Worm (Caenorhabditis elegans) whole organism, L4 larva: ENCODE data around the gene dhs-8.

Experiments used
- F10B5.3 ChIP-seq: sonication (generic microtip); optimal IDR thresholded peaks from 2 replicates; lab custom pipeline; 2016; ENCODE audit warnings: mild to moderate bottlenecking, missing genetic modification characterization, missing compliant biosample characterization
- T26A8.4 ChIP-seq: fragments of 200-800 bp; sonication (Bioruptor generic); IDR thresholded peaks from 2 replicates; pipeline ENCODE4 v1.3.6; 2022; ENCODE audit warnings: missing genetic modification characterization, missing compliant biosample characterization
- ceh-62 ChIP-seq: sonication (generic microtip); optimal IDR thresholded peaks from 2 replicates; lab custom pipeline; 2017; ENCODE audit warnings: missing biosample characterization, missing genetic modification characterization
- ceh-82 ChIP-seq: sonication (generic microtip); optimal IDR thresholded peaks from 2 replicates; lab custom pipeline; 2017; ENCODE audit warnings: missing biosample characterization, missing genetic modification characterization
- daf-16 ChIP-seq, 3 experiments: sonication (generic microtip); optimal IDR thresholded peaks; 2 replicates each; lab custom pipeline; 2016 to 2017; ENCODE audit warnings: missing genetic modification characterization in 3 of 3, missing genetic modification reagents in 3 of 3, mild to moderate bottlenecking in 2 of 3, missing compliant biosample characterization in 2 of 3, missing biosample characterization in 1 of 3, moderate library complexity in 1 of 3
- daf-8 ChIP-seq: fragments of 200-800 bp; sonication (Bioruptor generic); IDR thresholded peaks from 2 replicates; pipeline ENCODE4 v1.3.6; 2022; ENCODE audit warnings: missing genetic modification characterization, missing compliant biosample characterization
- dmd-6 ChIP-seq: fragments of 200-800 bp; sonication (Bioruptor generic); IDR thresholded peaks from 2 replicates; pipeline ENCODE4 v1.3.6; 2022; ENCODE audit warnings: missing genetic modification reagents, missing genetic modification characterization, missing compliant biosample characterization
- dve-1 ChIP-seq: sonication (generic microtip); optimal IDR thresholded peaks from 2 replicates; lab custom pipeline; 2017; ENCODE audit warnings: antibody characterized with exemption, mild to moderate bottlenecking, missing genetic modification characterization, missing compliant biosample characterization; ENCODE audit not compliant: insufficient read depth
- egl-43 ChIP-seq: fragments of 200-800 bp; sonication (Bioruptor generic); IDR thresholded peaks from 2 replicates; pipeline ENCODE4 v1.3.6; 2022; ENCODE audit warnings: missing genetic modification reagents, missing genetic modification characterization, missing compliant biosample characterization
- hmg-1.1 ChIP-seq: fragments of 200-800 bp; sonication (Bioruptor generic); IDR thresholded peaks from 2 replicates; pipeline ENCODE4 v1.3.6; 2022; ENCODE audit warnings: missing genetic modification reagents, missing genetic modification characterization, missing compliant biosample characterization
- lin-13 ChIP-seq: fragments of 150-350 bp; optimal IDR thresholded peaks from 2 replicates; lab custom pipeline; 2014; ENCODE audit warnings: missing biosample characterization, missing genetic modification reagents, missing genetic modification characterization
- lin-15B ChIP-seq: fragments of 150-350 bp; sonication (generic microtip); optimal IDR thresholded peaks from 3 replicates; lab custom pipeline; 2014; ENCODE audit warnings: missing biosample characterization, missing genetic modification characterization
- lsy-2 ChIP-seq, 2 experiments: fragments of 150-350 bp in 1 of 2; sonication (generic microtip) in 1 of 2; optimal IDR thresholded peaks; 2 replicates each; lab custom pipeline; 2014 to 2017; ENCODE audit warnings: missing biosample characterization in 2 of 2, missing genetic modification characterization in 2 of 2
- mep-1 ChIP-seq: fragments of 150-350 bp; sonication (generic microtip); optimal IDR thresholded peaks from 3 replicates; lab custom pipeline; 2014; ENCODE audit warnings: missing biosample characterization, missing genetic modification characterization
- nhr-10 ChIP-seq: fragments of 150-350 bp; optimal IDR thresholded peaks from 2 replicates; lab custom pipeline; 2014; ENCODE audit warnings: missing biosample characterization, missing genetic modification characterization
- nhr-237 ChIP-seq: sonication (generic microtip); optimal IDR thresholded peaks from 2 replicates; lab custom pipeline; 2017; ENCODE audit warnings: missing biosample characterization, missing genetic modification characterization
- nhr-28 ChIP-seq: fragments of 150-350 bp; optimal IDR thresholded peaks from 2 replicates; lab custom pipeline; 2014; ENCODE audit warnings: missing biosample characterization, missing genetic modification characterization
- nhr-41 ChIP-seq: fragments of 200-800 bp; sonication (Bioruptor generic); IDR thresholded peaks from 2 replicates; pipeline ENCODE4 v1.3.6; 2022; ENCODE audit warnings: missing genetic modification reagents, missing genetic modification characterization, missing compliant biosample characterization
- nhr-42 ChIP-seq: fragments of 200-800 bp; sonication (Bioruptor generic); IDR thresholded peaks from 2 replicates; pipeline ENCODE4 v1.3.6; 2022; ENCODE audit warnings: missing genetic modification characterization, missing compliant biosample characterization
- nhr-76 ChIP-seq: fragments of 150-350 bp; optimal IDR thresholded peaks from 2 replicates; lab custom pipeline; 2014; ENCODE audit warnings: missing biosample characterization, missing genetic modification characterization
- php-3 ChIP-seq: fragments of 200-800 bp; sonication (Bioruptor generic); IDR thresholded peaks from 2 replicates; pipeline ENCODE4 v1.3.6; 2022; ENCODE audit warnings: missing genetic modification reagents, missing genetic modification characterization, missing compliant biosample characterization
- pqm-1 ChIP-seq: sonication (generic microtip); optimal IDR thresholded peaks from 2 replicates; lab custom pipeline; 2017; ENCODE audit warnings: missing biosample characterization, missing genetic modification characterization
- set-16 ChIP-seq: fragments of 200-800 bp; sonication (Bioruptor generic); IDR thresholded peaks from 2 replicates; pipeline ENCODE4 v1.3.6; 2022; ENCODE audit warnings: missing genetic modification reagents, missing genetic modification characterization, missing compliant biosample characterization
- snpc-1.2 ChIP-seq: fragments of 200-800 bp; sonication (Bioruptor generic); IDR thresholded peaks from 2 replicates; pipeline ENCODE4 v1.3.6; 2022; ENCODE audit warnings: missing genetic modification reagents, missing genetic modification characterization, missing compliant biosample characterization
- snpc-4 ChIP-seq: fragments of 150-350 bp; optimal IDR thresholded peaks from 2 replicates; lab custom pipeline; 2014; ENCODE audit warnings: missing biosample characterization, missing genetic modification characterization
- unc-130 ChIP-seq: sonication (generic microtip); optimal IDR thresholded peaks from 2 replicates; lab custom pipeline; 2016; ENCODE audit warnings: missing genetic modification reagents, missing genetic modification characterization, missing compliant biosample characterization
- unc-39 ChIP-seq: sonication (generic microtip); optimal IDR thresholded peaks from 2 replicates; lab custom pipeline; 2017; ENCODE audit warnings: missing biosample characterization, missing genetic modification characterization
- unc-62 ChIP-seq, 3 experiments: fragments of 150-350 bp in 1 of 3; sonication (generic microtip); optimal IDR thresholded peaks in 2 of 3; peaks in 1 of 3; 1 replicate in 1 of 3; 2 replicates in 2 of 3; lab custom pipeline; 2014 to 2017; ENCODE audit warnings: missing biosample characterization in 3 of 3, missing genetic modification characterization in 3 of 3, missing genetic modification reagents in 3 of 3, missing genotype in 1 of 3
- zag-1 ChIP-seq: fragments of 150-350 bp; optimal IDR thresholded peaks from 2 replicates; lab custom pipeline; 2014; ENCODE audit warnings: missing biosample characterization, missing genetic modification characterization
- zip-2 ChIP-seq: fragments of 150-350 bp; optimal IDR thresholded peaks from 2 replicates; lab custom pipeline; 2014; ENCODE audit warnings: missing biosample characterization, missing genetic modification characterization
- ztf-7 ChIP-seq: fragments of 150-350 bp; optimal IDR thresholded peaks from 2 replicates; lab custom pipeline; 2014; ENCODE audit warnings: missing biosample characterization, missing genetic modification characterization

Gene dhs-8

ce11 chrII:14501447-14501846 lies 3.6 kb downstream of the dhs-8 start, which contains the start of gene K10H10.5:
TSS of gene K10H10.5 (plus strand) at chrII:14501747.
- TF ChIP-seq zip-2 (tag; lab: Kevin White, UChicago) (no peak), daf-8 (no peak), T26A8.4 (GFP tag; lab: Robert Waterston, UW) (no peak), unc-62 (GFP tag; optimal IDR thresholded peaks at IDR 0.05 in 1 of 2; lab: Kevin White, UChicago) (no peak), unc-62 (tag; optimal IDR thresholded peaks at IDR 0.05; lab: Kevin White, UChicago) (no peak), dmd-6 (GFP tag; lab: Robert Waterston, UW) (no peak), nhr-42 (GFP tag; lab: Robert Waterston, UW) (no peak)

DNA sequence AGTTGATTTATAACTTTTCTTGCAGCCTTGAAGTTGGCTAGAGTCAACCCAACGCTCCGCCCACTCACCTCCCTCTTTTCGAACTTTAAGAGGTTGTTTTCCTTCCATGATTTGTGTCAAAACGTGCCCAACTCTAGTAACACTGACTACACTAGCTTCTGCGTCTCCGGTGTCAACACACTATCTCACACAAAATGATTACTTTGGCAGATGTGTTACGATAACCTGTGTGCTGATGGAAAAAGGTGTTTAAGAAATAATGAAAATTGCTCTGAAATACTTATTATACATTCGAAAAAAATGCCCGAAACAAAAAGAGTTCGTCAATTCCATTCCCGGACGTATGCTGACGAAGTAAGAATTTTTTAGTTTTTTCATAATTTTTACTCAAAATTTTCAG lies 5.2 kb downstream of the dhs-8 start, which contains the start of gene K10H10.6:
Gene K10H10.6 (plus strand): TSS at position 301 of the 400 bp plus-strand sequence.
- TF ChIP-seq php-3 (GFP tag; lab: Robert Waterston, UW) (no peak), ceh-82 (tag; lab: Kevin White, UChicago) (no peak), snpc-4 (tag; lab: Kevin White, UChicago) (no peak), mep-1 (tag; lab: Kevin White, UChicago) (no peak), nhr-28 (no peak), snpc-1.2 (GFP tag; lab: Robert Waterston, UW) (no peak), unc-130 (no peak), ceh-62 (no peak), ztf-7 (tag; lab: Kevin White, UChicago) (no peak), daf-8 (no peak), dmd-6 (GFP tag; lab: Robert Waterston, UW) (no peak), egl-43 (GFP tag; lab: Robert Waterston, UW) (no peak), F10B5.3 (no peak), set-16 (no peak), daf-16 (GFP tag; optimal IDR thresholded peaks at IDR 0.05; lab: Kevin White, UChicago) (no peak), daf-16 (tag; optimal IDR thresholded peaks at IDR 0.05; lab: Kevin White, UChicago) (no peak)

DNA sequence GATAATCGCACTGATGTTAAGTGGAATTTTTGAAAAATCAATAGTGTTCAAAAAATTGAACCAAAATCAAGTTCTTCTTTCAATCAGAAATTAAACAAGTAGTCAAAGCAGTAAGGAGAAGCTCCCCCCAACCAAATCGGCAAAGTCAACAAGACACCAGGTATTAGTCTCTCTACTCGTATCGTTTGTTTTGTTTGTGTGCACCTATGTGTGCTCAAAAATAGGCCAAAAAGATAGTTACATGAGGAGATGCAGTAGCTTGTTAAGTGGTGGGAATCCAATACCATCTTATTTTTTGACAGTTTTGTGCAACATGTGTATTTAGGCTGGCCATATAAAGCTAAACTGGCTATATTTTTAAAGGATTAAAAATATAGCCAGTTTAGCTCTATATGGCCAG lies 8.4 kb downstream of the dhs-8 start, which contains the start of gene K10H10.12:
Gene K10H10.12 (minus strand): TSS at position 101 of the 400 bp plus-strand sequence.
- TF ChIP-seq nhr-10 (tag; lab: Kevin White, UChicago) (no peak), zag-1 (tag; lab: Kevin White, UChicago) (no peak), lin-15B (no peak), snpc-1.2 (GFP tag; lab: Robert Waterston, UW) (no peak), hmg-1.1 (GFP tag; lab: Robert Waterston, UW) (no peak), unc-62 (GFP tag; optimal IDR thresholded peaks at IDR 0.05 in 1 of 2; lab: Kevin White, UChicago) (no peak), unc-62 (tag; optimal IDR thresholded peaks at IDR 0.05; lab: Kevin White, UChicago) (no peak), lsy-2 (tag; optimal IDR thresholded peaks at IDR 0.05; lab: Kevin White, UChicago) (no peak), nhr-76 (no peak), daf-8 (no peak), nhr-41 (GFP tag; lab: Robert Waterston, UW) (no peak), unc-39 (tag; lab: Kevin White, UChicago) (no peak), dve-1 (tag; lab: Kevin White, UChicago) (no peak), lin-13 (GFP tag; lab: Kevin White, UChicago) (no peak)

- TF ChIP-seq F10B5.3 = no peak
- no peak for TF ChIP-seq ceh-82 (tag; lab: Kevin White, UChicago)
- TF ChIP-seq dmd-6 (GFP tag; lab: Robert Waterston, UW) = no peak
These were observed 9.7 kb downstream of the dhs-8 start, which contains the start of the genes K10H10.7 and K10H10.10 for ce11 chrII:14507563-14507962. TSS of gene K10H10.7 (minus strand) at chrII:14507663. TSS of gene K10H10.10 (plus strand) at chrII:14507766.

ce11 chrII:14510162-14510561 lies 12.3 kb downstream of the dhs-8 start:
- TF ChIP-seq dve-1 (tag; lab: Kevin White, UChicago) (peak; percentile 15), pqm-1 (tag; lab: Kevin White, UChicago) (peak; percentile 62), nhr-237 (tag; lab: Kevin White, UChicago) (no peak)
